Fruit fly (Drosophila melanogaster): Measurements from ENCODE around the gene CG31142.
A peak's percentile ranks its signal among the peaks of the same experiment; 100 is the strongest.

Gene CG31142

DNA sequence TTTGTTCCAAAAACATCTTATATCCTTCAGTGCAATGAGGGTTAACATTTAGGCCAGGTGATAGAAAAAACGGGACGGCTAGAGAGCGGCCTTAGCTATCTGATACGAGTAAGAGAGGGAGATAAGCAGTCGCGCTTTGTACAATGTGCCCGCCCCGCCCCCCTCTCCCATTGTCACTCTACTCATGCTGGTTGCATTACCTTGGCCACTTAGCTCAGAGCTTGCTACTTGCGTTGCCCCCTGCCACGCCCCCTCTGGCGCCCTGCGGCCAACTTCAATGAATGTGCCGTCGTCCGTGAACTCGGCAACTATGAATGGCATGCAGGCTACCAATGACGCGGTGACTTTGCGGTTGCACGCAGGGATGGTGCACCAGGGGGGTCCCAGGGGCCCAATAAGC is 42.7 kb downstream of the CG31142 start (continued):
- TF ChIP-seq CG10321 (GFP tag; IDR thresholded peaks at IDR 0.05): peak; percentile 56
- TF ChIP-seq ftz-f1 (GFP tag; optimal IDR thresholded peaks at IDR 0.05): no peak

Measured in whole organism, embryonic.